Fruit fly (Drosophila melanogaster): ENCODE results near the gene Madm.

Gene Madm

dm6 chr3R:5736305-5736869, 5.9 kb upstream of the Madm start, which contains the start of the genes CG2100 and CG1236 (continued):
- TF ChIP-seq CG9727 (GFP tag; optimal IDR thresholded peaks at IDR 0.05), result peak; percentile 94
- TF ChIP-seq CG7357 (GFP tag; IDR thresholded peaks at IDR 0.05), result peak; percentile 56; the same call in 2 of the 3 replicates
- TF ChIP-seq ATbp (GFP tag; optimal IDR thresholded peaks at IDR 0.05), result peak; percentile 82
- TF ChIP-seq vvl (GFP tag; IDR thresholded peaks at IDR 0.05), result peak; percentile 76; the same call in 1 of the 2 replicates
- TF ChIP-seq bab2 (GFP tag; optimal IDR thresholded peaks at IDR 0.05), result peak; percentile 26
- no peak for TF ChIP-seq TFAM (GFP tag; optimal IDR thresholded peaks at IDR 0.05)
- TF ChIP-seq lola (GFP tag; optimal IDR thresholded peaks at IDR 0.05), result peak in 1 of 3 experiments; percentile 91
- TF ChIP-seq Elba2 (GFP tag; optimal IDR thresholded peaks at IDR 0.05), result no peak
- peak; percentile 47 for TF ChIP-seq Lhr (GFP tag; optimal IDR thresholded peaks at IDR 0.05)
- peak; percentile 63 for TF ChIP-seq CG6854 (GFP tag; optimal IDR thresholded peaks at IDR 0.05)
- TF ChIP-seq CkIIα-i1 (GFP tag; IDR thresholded peaks at IDR 0.05), result no peak
- no peak for TF ChIP-seq Gsc (GFP tag; IDR thresholded peaks at IDR 0.05)
- TF ChIP-seq Rfx (GFP tag; IDR thresholded peaks at IDR 0.05), result peak; percentile 78
- TF ChIP-seq CG9876 (GFP tag; optimal IDR thresholded peaks at IDR 0.05), result peak; percentile 11
- no peak for TF ChIP-seq hbn (GFP tag; IDR thresholded peaks at IDR 0.05; ENCODE audit: partially characterized antibody)
- TF ChIP-seq sna (GFP tag; IDR thresholded peaks at IDR 0.05; ENCODE audit: partially characterized antibody), result no peak
- peak; percentile 32 for TF ChIP-seq CG7928 (GFP tag; optimal IDR thresholded peaks at IDR 0.05)
- peak; percentile 59 for TF ChIP-seq CG10543 (GFP tag; optimal IDR thresholded peaks at IDR 0.05)
- TF ChIP-seq CG4282 (GFP tag; optimal IDR thresholded peaks at IDR 0.05), result no peak
- no peak; the same call in 1 of the 2 replicates for TF ChIP-seq ro (GFP tag; IDR thresholded peaks at IDR 0.05)
- TF ChIP-seq ems (GFP tag; optimal IDR thresholded peaks at IDR 0.05), result peak; percentile 59
- TF ChIP-seq gcm (GFP tag; optimal IDR thresholded peaks at IDR 0.05), result peak; percentile 89
- peak; percentile 65 for TF ChIP-seq sd (tag; optimal IDR thresholded peaks at IDR 0.05)
- TF ChIP-seq Mrtf (GFP tag; IDR thresholded peaks at IDR 0.05), result peak; percentile 59; the same call in 1 of the 3 replicates
- TF ChIP-seq Xbp1 (GFP tag; optimal IDR thresholded peaks at IDR 0.05), result peak; percentile 85
- TF ChIP-seq CG13287 (GFP tag; IDR thresholded peaks at IDR 0.05; ENCODE audit: partially characterized antibody), result no peak
- peak; percentile 23; the same call in 1 of the 2 replicates for TF ChIP-seq CG14667 (GFP tag; IDR thresholded peaks at IDR 0.05)
- TF ChIP-seq Fer2 (tag; optimal IDR thresholded peaks at IDR 0.05), result peak; percentile 61
- TF ChIP-seq CG2116 (GFP tag; optimal IDR thresholded peaks at IDR 0.05), result peak; percentile 69
- no peak for TF ChIP-seq CG10321 (GFP tag; IDR thresholded peaks at IDR 0.05)
- peak; percentile 47 for TF ChIP-seq CG16863 (GFP tag; optimal IDR thresholded peaks at IDR 0.05)
- TF ChIP-seq CG13624 (GFP tag; optimal IDR thresholded peaks at IDR 0.05), result peak; percentile 44
- TF ChIP-seq crol (GFP tag; IDR thresholded peaks at IDR 0.05), result no peak
- TF ChIP-seq crc (GFP tag; optimal IDR thresholded peaks at IDR 0.05), result no peak
- 0 out of 2 replicates have a peak, but pooled peaks have one; percentile 19 for TF ChIP-seq peb (GFP tag; IDR thresholded peaks at IDR 0.05)
- TF ChIP-seq CG8290 (GFP tag; optimal IDR thresholded peaks at IDR 0.05), result peak; percentile 69
- no peak for TF ChIP-seq CG8290 (tag; optimal IDR thresholded peaks at IDR 0.05)
- TF ChIP-seq sob (GFP tag; IDR thresholded peaks at IDR 0.05), result peak; percentile 75
- peak; percentile 58 for TF ChIP-seq Max (GFP tag; optimal IDR thresholded peaks at IDR 0.05)
- peak; percentile 24 for TF ChIP-seq kay (GFP tag; optimal IDR thresholded peaks at IDR 0.05)
- peak; percentile 62 for TF ChIP-seq ab (GFP tag; optimal IDR thresholded peaks at IDR 0.05)
- no peak for TF ChIP-seq pita (GFP tag; optimal IDR thresholded peaks at IDR 0.05)
- peak; percentile 75 for TF ChIP-seq CG6813 (GFP tag; optimal IDR thresholded peaks at IDR 0.05)
- TF ChIP-seq D19B (GFP tag; optimal IDR thresholded peaks at IDR 0.05), result peak; percentile 99
- no peak for TF ChIP-seq D (optimal IDR thresholded peaks at IDR 0.05)
- TF ChIP-seq D (GFP tag; optimal IDR thresholded peaks at IDR 0.05), result peak; percentile 82
- peak; percentile 7 for TF ChIP-seq CG1792 (GFP tag; optimal IDR thresholded peaks at IDR 0.05)
- no peak for TF ChIP-seq shn (GFP tag; optimal IDR thresholded peaks at IDR 0.05)
- peak; percentile 11 for TF ChIP-seq CG9609 (GFP tag; optimal IDR thresholded peaks at IDR 0.05)
- TF ChIP-seq salm (tag; optimal IDR thresholded peaks at IDR 0.05), result peak; percentile 80
- peak; percentile 57 for TF ChIP-seq CG4617 (GFP tag; optimal IDR thresholded peaks at IDR 0.05; ENCODE audit: borderline replicate concordance)

Data from whole organism, embryonic.